Fruit fly (Drosophila melanogaster): ENCODE results near the gene CG9967.
A peak's percentile ranks its signal among the peaks of the same experiment; 100 is the strongest.

Gene CG9967

dm6 chr2L:2397080-2397479, 39.9 kb upstream of the CG9967 start (continued):
- TF ChIP-seq ac (GFP tag; optimal IDR thresholded peaks at IDR 0.05): no peak
- no peak for TF ChIP-seq NC2α (GFP tag; optimal IDR thresholded peaks at IDR 0.05)
- peak; percentile 55; the same call in 1 of the 3 replicates for TF ChIP-seq ken (GFP tag; IDR thresholded peaks at IDR 0.05)
- TF ChIP-seq tin (GFP tag; optimal IDR thresholded peaks at IDR 0.05): peak; percentile 17
- TF ChIP-seq H2.0 (GFP tag; IDR thresholded peaks at IDR 0.05): 0 out of 2 replicates have a peak, but pooled peaks have one; percentile 11
- TF ChIP-seq CG3726 (GFP tag; IDR thresholded peaks at IDR 0.05): no peak
- TF ChIP-seq sisA (GFP tag; IDR thresholded peaks at IDR 0.05): peak; percentile 46; the same call in 1 of the 2 replicates
- no peak for TF ChIP-seq lov (optimal IDR thresholded peaks at IDR 0.05)
- TF ChIP-seq lov (GFP tag; IDR thresholded peaks at IDR 0.05): no peak
- peak; percentile 14 for TF ChIP-seq CG7839 (tag; optimal IDR thresholded peaks at IDR 0.05)
- peak; percentile 10 for TF ChIP-seq gem (tag; optimal IDR thresholded peaks at IDR 0.05)
- no peak for TF ChIP-seq CG10959 (GFP tag; IDR thresholded peaks at IDR 0.05)
- TF ChIP-seq Fer1 (GFP tag; optimal IDR thresholded peaks at IDR 0.05): no peak
- TF ChIP-seq row (GFP tag; IDR thresholded peaks at IDR 0.05): peak; percentile 32; the same call in 1 of the 3 replicates
- no peak for TF ChIP-seq Chrac-16 (GFP tag; optimal IDR thresholded peaks at IDR 0.05)
- no peak for TF ChIP-seq stwl (tag; optimal IDR thresholded peaks at IDR 0.05)
- peak; percentile 40 for TF ChIP-seq Med (GFP tag)
- peak; percentile 24; the same call in 1 of the 2 replicates for TF ChIP-seq Xrp1 (GFP tag; IDR thresholded peaks at IDR 0.05)
- TF ChIP-seq gro (GFP tag; optimal IDR thresholded peaks at IDR 0.05): no peak
- TF ChIP-seq dmrt99B (tag; optimal IDR thresholded peaks at IDR 0.05): peak; percentile 49
- TF ChIP-seq CG11398 (GFP tag; optimal IDR thresholded peaks at IDR 0.05): no peak
- peak; percentile 5 for TF ChIP-seq fd96Cb (tag; optimal IDR thresholded peaks at IDR 0.05)
- no peak for TF ChIP-seq btn (GFP tag; optimal IDR thresholded peaks at IDR 0.05)

DNA sequence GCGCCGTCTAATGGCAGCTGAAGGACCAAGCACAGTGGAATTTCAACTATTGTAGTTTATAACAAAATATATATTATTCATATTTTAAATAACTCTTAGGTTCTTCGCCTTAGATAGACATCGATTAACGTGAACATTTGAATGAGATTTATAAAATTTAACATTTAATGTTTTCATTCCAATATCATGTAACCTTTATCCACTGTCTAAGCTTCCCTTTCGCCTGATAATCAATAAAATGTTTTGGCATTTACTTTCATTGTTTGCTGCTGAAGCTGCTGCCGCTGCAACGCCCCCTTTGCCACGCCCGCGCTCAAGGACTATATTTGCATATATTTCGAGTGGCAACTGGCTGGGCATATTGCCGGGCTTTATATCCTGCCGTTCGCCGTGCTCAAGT, 37.7 kb upstream of the CG9967 start:
- TF ChIP-seq CG4707 (GFP tag; optimal IDR thresholded peaks at IDR 0.05) (no peak), CG7556 (GFP tag; optimal IDR thresholded peaks at IDR 0.05) (peak; percentile 16), dati (GFP tag; IDR thresholded peaks at IDR 0.05) (no peak), Gug (GFP tag; IDR thresholded peaks at IDR 0.05) (no peak), gem (tag; optimal IDR thresholded peaks at IDR 0.05) (peak; percentile 40), lilli (GFP tag; optimal IDR thresholded peaks at IDR 0.05) (no peak), CG10654 (GFP tag; optimal IDR thresholded peaks at IDR 0.05) (no peak), dmrt99B (tag; optimal IDR thresholded peaks at IDR 0.05) (peak; percentile 38), ara (GFP tag; IDR thresholded peaks at IDR 0.05) (no peak), CG14050 (GFP tag; IDR thresholded peaks at IDR 0.05) (no peak), BEAF-32 (GFP tag; optimal IDR thresholded peaks at IDR 0.05) (no peak), PHDP (tag; optimal IDR thresholded peaks at IDR 0.05) (peak; percentile 4), Dek (tag; optimal IDR thresholded peaks at IDR 0.05) (no peak), bsh (GFP tag; optimal IDR thresholded peaks at IDR 0.05) (peak in 1 of 2 experiments; percentile 23), Sry-δ (GFP tag; optimal IDR thresholded peaks at IDR 0.05) (no peak), vvl (GFP tag; IDR thresholded peaks at IDR 0.05) (peak; percentile 27; the same call in 1 of the 2 replicates), ATbp (GFP tag; optimal IDR thresholded peaks at IDR 0.05) (peak; percentile 3), Fer1 (GFP tag; optimal IDR thresholded peaks at IDR 0.05) (peak; percentile 18), CG8089 (GFP tag; optimal IDR thresholded peaks at IDR 0.05) (no peak), ranshi (GFP tag; IDR thresholded peaks at IDR 0.05) (no peak), CG12104 (GFP tag; optimal IDR thresholded peaks at IDR 0.05) (no peak), CG1529 (GFP tag; optimal IDR thresholded peaks at IDR 0.05) (no peak), ssp (GFP tag; IDR thresholded peaks at IDR 0.05) (no peak), sd (tag; optimal IDR thresholded peaks at IDR 0.05) (no peak), CG11247 (GFP tag; IDR thresholded peaks at IDR 0.05) (no peak), Ravus (GFP tag; IDR thresholded peaks at IDR 0.05) (no peak), lab (GFP tag; optimal IDR thresholded peaks at IDR 0.05) (peak; percentile 35), CG14860 (GFP tag; IDR thresholded peaks at IDR 0.05; ENCODE audit: partially characterized antibody) (no peak), fd64A (GFP tag; optimal IDR thresholded peaks at IDR 0.05) (no peak), Stat92E (GFP tag; optimal IDR thresholded peaks at IDR 0.05) (no peak), Xrp1 (GFP tag; IDR thresholded peaks at IDR 0.05) (0 out of 2 replicates have a peak, but pooled peaks have one; percentile 9), Med (GFP tag) (peak; percentile 70), CG6689 (GFP tag; IDR thresholded peaks at IDR 0.05) (0 out of 2 replicates have a peak, but pooled peaks have one; percentile 14)
